Worm (Caenorhabditis elegans): ENCODE results near the gene cyp-33C5.

DNA sequence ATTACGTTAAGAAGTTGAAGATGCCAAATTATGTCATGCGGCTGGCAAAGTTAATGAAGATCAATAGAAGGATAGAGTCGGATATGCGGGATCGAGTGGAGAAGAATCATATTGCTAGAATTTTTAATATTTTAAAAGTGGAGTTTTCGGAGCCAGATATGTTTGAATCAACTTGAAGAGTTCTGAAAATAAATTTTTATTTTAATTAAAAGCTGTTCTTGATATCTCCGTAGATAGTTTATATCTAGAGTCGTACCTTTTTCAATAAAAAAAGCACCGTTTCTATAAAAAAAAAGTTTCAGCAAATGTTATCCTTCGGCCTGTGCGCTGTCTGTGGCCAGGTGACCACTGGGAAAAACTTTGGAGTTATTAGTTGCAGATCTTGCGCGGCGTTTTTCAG lies 11.6 kb upstream of the cyp-33C5 start, which contains the start of gene nhr-96:
- TF ChIP-seq dpl-1 (GFP tag; optimal IDR thresholded peaks at IDR 0.05): no peak
- TF ChIP-seq ceh-27 (GFP tag; optimal IDR thresholded peaks at IDR 0.05): no peak
- no peak for TF ChIP-seq pha-4 (tag; optimal IDR thresholded peaks at IDR 0.05)
- no peak for TF ChIP-seq lin-40 (tag; optimal IDR thresholded peaks at IDR 0.05)
- no peak for TF ChIP-seq lin-35 (GFP tag; optimal IDR thresholded peaks at IDR 0.05)
- no peak for TF ChIP-seq rcor-1 (GFP tag; IDR thresholded peaks at IDR 0.05)
- TF ChIP-seq ceh-58 (GFP tag; IDR thresholded peaks at IDR 0.05): no peak
- no peak for TF ChIP-seq snpc-3.4 (tag; optimal IDR thresholded peaks at IDR 0.05)
- no peak for TF ChIP-seq ccch-3 (GFP tag; optimal IDR thresholded peaks at IDR 0.05)
- no peak for TF ChIP-seq unc-130 (GFP tag; optimal IDR thresholded peaks at IDR 0.05)
- TF ChIP-seq rpc-1 (optimal IDR thresholded peaks at IDR 0.05): no peak
- TF ChIP-seq rpc-1 (tag; optimal IDR thresholded peaks at IDR 0.05): no peak

Measured in whole organism, young adult.